Worm (Caenorhabditis elegans): Measurements from ENCODE around the gene B0280.17.

DNA sequence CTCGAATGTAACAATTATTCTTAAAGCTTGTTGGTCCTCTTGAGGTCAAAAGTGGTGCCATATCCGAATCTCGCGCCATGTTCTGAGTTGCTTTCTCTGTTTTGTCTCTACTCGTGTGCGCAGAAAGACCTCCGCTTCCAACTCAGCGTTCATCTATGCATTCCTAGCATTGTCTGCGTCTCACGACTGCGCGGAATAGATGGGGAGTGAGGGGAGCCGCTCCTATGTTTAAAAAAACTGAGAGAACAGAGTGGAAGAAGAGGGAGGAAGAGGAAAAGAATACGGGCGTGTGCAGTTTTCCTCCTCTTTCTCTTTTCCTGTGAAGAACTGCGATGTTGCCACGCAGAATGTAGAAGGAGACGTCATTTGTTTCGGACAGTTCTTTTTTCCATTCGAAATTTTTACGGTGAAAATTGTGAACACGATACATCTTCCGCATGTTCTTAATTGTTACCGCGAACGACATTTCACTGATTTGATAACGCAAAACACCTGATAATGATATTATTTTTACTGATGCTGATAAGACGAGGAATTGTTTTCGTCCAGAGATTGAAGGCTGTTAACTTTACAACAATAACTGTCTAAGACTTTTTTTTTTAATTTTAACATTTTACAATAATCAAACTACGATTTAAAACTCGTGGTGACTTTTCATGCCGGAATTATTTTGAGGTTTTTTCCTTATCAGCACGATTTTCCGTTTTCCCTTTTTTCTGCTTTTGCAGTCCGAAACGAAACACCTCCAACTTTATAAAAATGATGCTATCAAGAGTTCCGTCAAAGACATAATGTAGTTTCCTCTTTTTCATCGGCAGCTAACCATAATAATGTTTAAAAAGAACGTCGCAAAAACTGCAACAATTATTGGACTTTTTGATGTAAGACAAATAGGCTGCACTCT, 31.0 kb upstream of the B0280.17 start:
- peak; percentile 23 for TF ChIP-seq F16B12.6 (tag; optimal IDR thresholded peaks at IDR 0.05)
- no peak for TF ChIP-seq zag-1 (tag; optimal IDR thresholded peaks at IDR 0.05)
- no peak for TF ChIP-seq blmp-1 (tag; optimal IDR thresholded peaks at IDR 0.05)
- TF ChIP-seq aly-2 (tag; optimal IDR thresholded peaks at IDR 0.05) = no peak
- no peak for TF ChIP-seq unc-62 (GFP tag; optimal IDR thresholded peaks at IDR 0.05)
- TF ChIP-seq alr-1 (tag; optimal IDR thresholded peaks at IDR 0.05; ENCODE audit: borderline replicate concordance) = no peak
- TF ChIP-seq lin-14 (GFP tag; optimal IDR thresholded peaks at IDR 0.05) = peak; percentile 95
- TF ChIP-seq egl-13 (tag; optimal IDR thresholded peaks at IDR 0.05) = no peak
